Worm (Caenorhabditis elegans) whole organism, midembryonic: ENCODE data around the gene ZK512.8.
A peak's percentile ranks its signal among the peaks of the same experiment; 100 is the strongest.

ENCODE experiments used
- T22C8.4 ChIP-seq: fragments of 200-800 bp; sonication (Bioruptor generic); IDR thresholded peaks from 2 replicates; pipeline ENCODE4 v1.3.6; 2022; ENCODE audit warnings: missing genetic modification characterization, missing compliant biosample characterization
- cog-1 ChIP-seq: sonication (generic microtip); optimal IDR thresholded peaks from 2 replicates; lab custom pipeline; 2016; ENCODE audit warnings: missing genetic modification characterization, missing compliant biosample characterization
- flt-1 ChIP-seq: fragments of 200-800 bp; sonication (Bioruptor generic); IDR thresholded peaks from 2 replicates; pipeline ENCODE4 v1.3.6; 2022; ENCODE audit warnings: missing genetic modification characterization, missing compliant biosample characterization
- klf-2 ChIP-seq: fragments of 200-800 bp; sonication (Bioruptor generic); conservative IDR thresholded peaks from 2 replicates; pipeline ENCODE4 v1.3.6; 2022; ENCODE audit warnings: missing genetic modification reagents, missing genetic modification characterization, missing compliant biosample characterization
- med-1 ChIP-seq: sonication (generic microtip); optimal IDR thresholded peaks from 2 replicates; lab custom pipeline; 2017; ENCODE audit warnings: missing genetic modification characterization, mild to moderate bottlenecking, missing compliant biosample characterization, antibody characterized with exemption, missing genetic modification reagents; ENCODE audit not compliant: insufficient read depth
- ref-1 ChIP-seq: fragments of 200-800 bp; sonication (Bioruptor generic); conservative IDR thresholded peaks from 2 replicates; pipeline ENCODE4 v1.3.6; 2022; ENCODE audit warnings: missing genetic modification reagents, missing genetic modification characterization, missing compliant biosample characterization
- tab-1 ChIP-seq: fragments of 200-800 bp; sonication (Bioruptor generic); IDR thresholded peaks from 2 replicates; pipeline ENCODE4 v1.3.6; 2022; ENCODE audit warnings: missing genetic modification characterization, missing compliant biosample characterization
- ztf-23 ChIP-seq: fragments of 200-800 bp; sonication (Bioruptor generic); IDR thresholded peaks from 2 replicates; pipeline ENCODE4 v1.3.6; 2022; ENCODE audit warnings: missing genetic modification reagents, missing genetic modification characterization, missing compliant biosample characterization
- ztf-29 ChIP-seq: fragments of 200-800 bp; sonication (Bioruptor generic); IDR thresholded peaks from 2 replicates; pipeline ENCODE4 v1.3.6; 2022; ENCODE audit warnings: missing genetic modification reagents, missing genetic modification characterization, missing compliant biosample characterization

The ZK512.8 gene

DNA sequence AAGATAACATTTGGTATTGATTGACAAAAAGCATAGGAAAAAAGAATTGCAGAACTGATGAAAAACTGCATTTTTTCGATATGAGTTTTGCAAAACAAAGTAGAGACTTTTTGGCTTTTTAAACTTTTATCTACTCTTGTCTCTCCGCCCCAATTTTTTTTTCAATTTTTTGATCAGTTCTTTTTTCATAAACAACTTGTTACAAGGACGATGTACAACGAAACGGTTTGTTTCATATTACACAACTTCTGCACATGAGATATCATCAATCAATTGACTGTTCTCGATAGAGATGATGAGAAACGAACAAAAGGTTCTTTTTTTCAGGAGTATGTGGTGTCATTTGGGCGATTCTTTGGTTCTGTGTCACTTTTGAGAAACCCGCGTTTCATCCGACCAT lies 7.3 kb upstream of the ZK512.8 start, which contains the start of gene ZK512.7:
Gene ZK512.7 (minus strand): TSS at position 101 of the 400 bp plus-strand sequence.
- TF ChIP-seq ztf-23 (GFP tag; lab: Robert Waterston, UW): no peak
- TF ChIP-seq tab-1 (GFP tag; lab: Robert Waterston, UW): no peak
- TF ChIP-seq cog-1 (tag; lab: Kevin White, UChicago): no peak
- TF ChIP-seq ref-1: no peak
- no peak for TF ChIP-seq ztf-29 (GFP tag; lab: Robert Waterston, UW)
- no peak for TF ChIP-seq klf-2 (GFP tag; lab: Robert Waterston, UW)
- TF ChIP-seq med-1 (GFP tag; lab: Kevin White, UChicago): no peak
- no peak for TF ChIP-seq flt-1 (GFP tag; lab: Robert Waterston, UW)
- no peak for TF ChIP-seq T22C8.4 (GFP tag; lab: Robert Waterston, UW)

ce11 chrIII:9143911-9144310 lies 2.0 kb upstream of the ZK512.8 start, which contains the start of gene ZK512.11:
ZK512.11 (plus strand) TSS chrIII:9144211.
- TF ChIP-seq ztf-29 (GFP tag; lab: Robert Waterston, UW) (no peak), tab-1 (GFP tag; lab: Robert Waterston, UW) (no peak), T22C8.4 (GFP tag; lab: Robert Waterston, UW) (peak; percentile 23; the same call in 1 of the 2 replicates)

DNA sequence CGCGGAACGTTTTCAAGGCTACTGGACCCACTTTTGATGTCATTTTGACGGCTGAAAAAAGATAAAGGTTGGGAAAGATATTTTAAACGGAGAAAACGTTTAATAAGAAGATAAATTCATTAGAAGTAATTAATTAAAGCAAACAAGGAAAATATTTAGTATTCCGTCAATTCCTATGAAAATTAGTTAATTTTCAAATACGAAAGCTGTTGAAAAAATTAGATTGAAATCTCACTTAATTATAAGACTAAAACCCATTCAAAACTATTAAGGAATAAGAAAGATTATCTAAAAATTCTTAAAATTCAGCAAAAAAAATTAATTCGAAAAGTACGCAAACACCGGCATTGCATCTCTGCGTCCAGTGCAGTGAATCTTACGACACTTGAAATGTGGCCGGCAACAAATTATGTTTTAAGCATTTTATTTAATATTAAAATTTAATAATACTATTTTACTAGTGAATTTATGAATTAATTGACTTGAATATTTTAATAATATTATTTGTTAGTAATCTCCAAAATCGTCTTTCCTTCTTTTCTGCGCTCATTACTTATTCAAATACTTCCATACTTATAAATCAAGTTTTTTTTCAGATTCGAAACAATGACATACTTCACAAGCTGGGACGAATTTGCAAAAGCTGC lies 998 bp upstream of the ZK512.8 start, which contains the start of the genes ZK512.2 and ZK512.4:
Gene ZK512.2 (minus strand): TSS at position 51 of the 647 bp plus-strand sequence.
Gene ZK512.4 (plus strand): TSS at position 597 of the 647 bp plus-strand sequence.
- TF ChIP-seq ztf-23 (GFP tag; lab: Robert Waterston, UW): no peak
- TF ChIP-seq klf-2 (GFP tag; lab: Robert Waterston, UW): no peak
- TF ChIP-seq ref-1: no peak
- TF ChIP-seq T22C8.4 (GFP tag; lab: Robert Waterston, UW): no peak
- TF ChIP-seq ztf-29 (GFP tag; lab: Robert Waterston, UW): no peak
- no peak for TF ChIP-seq tab-1 (GFP tag; lab: Robert Waterston, UW)
- no peak for TF ChIP-seq cog-1 (tag; lab: Kevin White, UChicago)
- no peak for TF ChIP-seq med-1 (GFP tag; lab: Kevin White, UChicago)
- TF ChIP-seq flt-1 (GFP tag; lab: Robert Waterston, UW): no peak

DNA sequence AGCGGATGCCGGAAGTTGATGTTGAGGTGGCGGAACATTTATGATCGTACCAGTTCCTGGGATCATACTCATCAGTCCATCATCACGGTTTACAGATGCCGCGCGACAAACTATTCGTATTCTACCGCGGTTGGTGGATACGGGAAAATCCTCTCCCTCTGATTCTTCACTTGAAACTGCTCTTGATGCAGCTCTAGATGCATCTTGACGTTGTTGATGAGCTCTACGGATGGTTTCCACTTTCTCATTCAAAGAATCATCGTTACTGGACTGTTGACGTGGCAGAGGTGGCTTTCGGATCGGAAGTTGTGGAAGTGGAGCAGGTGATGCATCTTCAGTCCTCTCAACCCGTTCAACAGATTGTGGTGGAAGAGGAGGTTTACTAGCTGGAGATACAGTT lies 3.3 kb downstream of the ZK512.8 start:
- no peak for TF ChIP-seq klf-2 (GFP tag; lab: Robert Waterston, UW)

DNA sequence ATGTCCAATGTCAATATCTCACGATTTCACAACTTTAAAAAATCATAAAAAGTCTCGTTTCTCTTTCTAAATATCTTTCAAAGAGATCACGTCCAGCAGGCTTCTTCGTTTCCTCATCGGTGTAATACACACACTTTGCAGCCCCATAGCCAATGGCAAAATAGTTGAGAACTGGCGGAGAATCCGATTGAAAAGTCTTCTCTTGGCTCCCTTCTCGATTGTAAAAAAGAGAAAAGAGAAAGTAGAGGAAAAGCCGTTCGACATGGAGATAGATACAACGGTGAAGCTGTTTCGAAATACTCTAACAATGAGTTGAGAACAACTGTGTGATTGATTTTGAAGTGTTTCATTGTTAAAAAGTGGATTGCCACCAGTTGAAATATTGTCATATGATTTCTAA lies 5.9 kb downstream of the ZK512.8 start:
- TF ChIP-seq flt-1 (GFP tag; lab: Robert Waterston, UW): no peak
- no peak for TF ChIP-seq T22C8.4 (GFP tag; lab: Robert Waterston, UW)
- TF ChIP-seq ztf-23 (GFP tag; lab: Robert Waterston, UW): no peak
- TF ChIP-seq ref-1: no peak
- TF ChIP-seq klf-2 (GFP tag; lab: Robert Waterston, UW): no peak
- no peak for TF ChIP-seq tab-1 (GFP tag; lab: Robert Waterston, UW)
- no peak for TF ChIP-seq med-1 (GFP tag; lab: Kevin White, UChicago)
- no peak for TF ChIP-seq cog-1 (tag; lab: Kevin White, UChicago)

- no peak for TF ChIP-seq ztf-29 (GFP tag; lab: Robert Waterston, UW)
- TF ChIP-seq T22C8.4 (GFP tag; lab: Robert Waterston, UW): no peak
- TF ChIP-seq klf-2 (GFP tag; lab: Robert Waterston, UW): no peak
- no peak for TF ChIP-seq flt-1 (GFP tag; lab: Robert Waterston, UW)
- TF ChIP-seq ztf-23 (GFP tag; lab: Robert Waterston, UW): no peak
- TF ChIP-seq med-1 (GFP tag; lab: Kevin White, UChicago): no peak
- TF ChIP-seq cog-1 (tag; lab: Kevin White, UChicago): no peak
- no peak for TF ChIP-seq ref-1
These were observed 7.1 kb downstream of the ZK512.8 start for ce11 chrIII:9152950-9153349.

DNA sequence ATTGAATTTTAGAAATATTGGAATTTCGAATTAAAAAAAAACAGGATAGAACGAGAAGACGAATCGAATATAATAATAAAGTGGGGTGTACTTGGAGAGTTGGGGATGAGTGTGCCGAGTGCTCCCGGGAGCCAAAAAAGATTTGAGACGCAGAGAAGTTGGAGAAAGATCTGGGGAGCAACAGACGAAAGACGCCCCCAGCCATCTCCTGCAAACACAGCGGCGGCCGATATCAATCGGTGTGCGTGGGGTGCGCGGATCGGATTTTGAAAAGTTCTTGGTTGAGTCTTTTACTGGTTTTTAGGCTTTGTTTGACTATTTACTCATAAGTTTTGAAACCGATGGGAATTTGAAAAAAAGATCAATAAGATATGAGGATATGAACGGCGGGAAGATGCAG lies 7.9 kb downstream of the ZK512.8 start, which contains the start of gene nhl-1:
Gene nhl-1 (minus strand): TSS at position 101 of the 400 bp plus-strand sequence.
- TF ChIP-seq ztf-29 (GFP tag; lab: Robert Waterston, UW) (no peak), ref-1 (no peak), med-1 (GFP tag; lab: Kevin White, UChicago) (no peak), ztf-23 (GFP tag; lab: Robert Waterston, UW) (no peak), klf-2 (GFP tag; lab: Robert Waterston, UW) (no peak), cog-1 (tag; lab: Kevin White, UChicago) (no peak), tab-1 (GFP tag; lab: Robert Waterston, UW) (no peak), flt-1 (GFP tag; lab: Robert Waterston, UW) (no peak), T22C8.4 (GFP tag; lab: Robert Waterston, UW) (no peak)

- TF ChIP-seq ztf-23 (GFP tag; lab: Robert Waterston, UW) (no peak), ref-1 (no peak), T22C8.4 (GFP tag; lab: Robert Waterston, UW) (no peak), cog-1 (tag; lab: Kevin White, UChicago) (no peak), tab-1 (GFP tag; lab: Robert Waterston, UW) (no peak), klf-2 (GFP tag; lab: Robert Waterston, UW) (no peak), med-1 (GFP tag; lab: Kevin White, UChicago) (no peak), ztf-29 (GFP tag; lab: Robert Waterston, UW) (no peak), flt-1 (GFP tag; lab: Robert Waterston, UW) (no peak)
These were observed 8.9 kb downstream of the ZK512.8 start, which contains the start of gene irld-34 for ce11 chrIII:9154766-9155165. irld-34 (plus strand) TSS chrIII:9155066.

ce11 chrIII:9161553-9161952 lies 15.7 kb downstream of the ZK512.8 start, which contains the start of gene ptr-9:
ptr-9 (minus strand) TSS chrIII:9161653.
- TF ChIP-seq T22C8.4 (GFP tag; lab: Robert Waterston, UW) (no peak), cog-1 (tag; lab: Kevin White, UChicago) (no peak), ztf-23 (GFP tag; lab: Robert Waterston, UW) (no peak), klf-2 (GFP tag; lab: Robert Waterston, UW) (no peak), tab-1 (GFP tag; lab: Robert Waterston, UW) (no peak), flt-1 (GFP tag; lab: Robert Waterston, UW) (no peak)
